Worm (Caenorhabditis elegans): ENCODE data around the gene nhr-71.

ce11 chrX:13785268-13785667 is 38.2 kb downstream of the nhr-71 start, which contains the start of gene F55F3.4:
- TF ChIP-seq dao-5 (tag; optimal IDR thresholded peaks at IDR 0.05) = no peak
- TF ChIP-seq W03F9.2 (tag; optimal IDR thresholded peaks at IDR 0.05) = no peak

Data from whole organism, L4/young adult.